Worm (Caenorhabditis elegans): ENCODE measurements around the gene moa-2.

ce11 chrII:7704387-7704786, 5.6 kb upstream of the moa-2 start:
- TF ChIP-seq ama-1 (optimal IDR thresholded peaks at IDR 0.05) (no peak), aly-1 (tag; optimal IDR thresholded peaks at IDR 0.05) (no peak), F13C5.2 (tag; optimal IDR thresholded peaks at IDR 0.05) (no peak), ets-7 (tag; optimal IDR thresholded peaks at IDR 0.05) (no peak), tbx-37 (GFP tag; conservative IDR thresholded peaks at IDR 0.05) (no peak), B0310.2 (tag; optimal IDR thresholded peaks at IDR 0.05) (no peak), flt-1 (GFP tag; IDR thresholded peaks at IDR 0.05) (no peak), scrt-1 (GFP tag; IDR thresholded peaks at IDR 0.05) (no peak), tra-4 (tag; optimal IDR thresholded peaks at IDR 0.05) (no peak)

Data from whole organism, early embryonic.